Fruit fly (Drosophila melanogaster): ENCODE data around the gene CG9592.

The CG9592 gene

DNA sequence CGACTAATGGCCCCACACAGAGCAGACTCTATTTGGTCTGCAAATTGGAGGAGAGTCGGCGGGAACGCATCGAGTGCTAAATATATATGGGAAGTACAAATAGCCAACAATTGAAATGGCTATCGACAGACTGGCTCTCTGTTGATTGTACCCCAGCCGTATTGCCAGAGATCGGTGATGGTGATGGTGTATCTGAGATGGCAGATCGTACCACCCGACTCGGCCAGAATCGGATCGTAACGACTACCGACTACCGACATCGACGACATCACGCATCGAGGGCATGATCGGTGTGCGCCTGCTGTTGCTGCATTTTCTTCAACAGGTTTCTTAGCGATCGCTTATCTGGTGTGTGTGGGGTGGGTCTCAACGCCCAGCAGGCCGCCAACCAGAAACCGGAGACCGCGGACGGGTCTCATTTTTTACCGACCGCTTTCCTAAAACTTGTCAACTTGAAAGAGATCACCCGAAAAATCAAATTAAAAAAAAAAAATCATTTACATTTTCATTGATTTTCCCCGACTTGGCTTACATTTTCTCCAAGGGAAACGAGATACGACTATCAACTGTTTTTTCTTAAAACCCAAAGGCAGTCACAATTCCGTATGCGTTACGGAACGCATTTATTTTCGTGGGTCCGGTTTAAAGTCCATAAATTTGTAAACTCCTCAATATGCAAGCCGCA is 26.5 kb downstream of the CG9592 start (continued):
- TF ChIP-seq lbe (GFP tag; optimal IDR thresholded peaks at IDR 0.05) (no peak), pum (GFP tag; optimal IDR thresholded peaks at IDR 0.05) (no peak), Hsf (GFP tag; optimal IDR thresholded peaks at IDR 0.05) (no peak), Xrp1 (GFP tag; IDR thresholded peaks at IDR 0.05) (no peak), CG13424 (tag; optimal IDR thresholded peaks at IDR 0.05) (no peak), Med (GFP tag) (peak; percentile 93), CG14710 (tag; optimal IDR thresholded peaks at IDR 0.05) (no peak), CG12219 (GFP tag; optimal IDR thresholded peaks at IDR 0.05) (no peak), al (GFP tag; IDR thresholded peaks at IDR 0.05) (no peak), CG17612 (GFP tag; IDR thresholded peaks at IDR 0.05) (no peak), unpg (GFP tag; optimal IDR thresholded peaks at IDR 0.05) (no peak), cad (GFP tag; optimal IDR thresholded peaks at IDR 0.05) (no peak), E2f1 (GFP tag; IDR thresholded peaks at IDR 0.05) (peak; percentile 37; the same call in 1 of the 2 replicates), CG1603 (tag; optimal IDR thresholded peaks at IDR 0.05) (peak; percentile 40), CG11456 (GFP tag; IDR thresholded peaks at IDR 0.05) (no peak), Rx (GFP tag; IDR thresholded peaks at IDR 0.05) (no peak), CG16863 (GFP tag; optimal IDR thresholded peaks at IDR 0.05) (no peak), CG10209 (GFP tag; optimal IDR thresholded peaks at IDR 0.05) (peak; percentile 35), CG6689 (GFP tag; IDR thresholded peaks at IDR 0.05) (no peak), Myb (GFP tag; optimal IDR thresholded peaks at IDR 0.05) (no peak), CG17361 (GFP tag; IDR thresholded peaks at IDR 0.05) (no peak), Sox100B (GFP tag; optimal IDR thresholded peaks at IDR 0.05) (peak; percentile 18), pfk (GFP tag; optimal IDR thresholded peaks at IDR 0.05) (no peak), CG17802 (tag; optimal IDR thresholded peaks at IDR 0.05) (peak; percentile 55), CG1233 (GFP tag; optimal IDR thresholded peaks at IDR 0.05) (no peak), wor (GFP tag; IDR thresholded peaks at IDR 0.05) (no peak), Dip2 (GFP tag; IDR thresholded peaks at IDR 0.05) (no peak), CG13775 (GFP tag; optimal IDR thresholded peaks at IDR 0.05) (no peak), prd (optimal IDR thresholded peaks at IDR 0.05) (no peak), prd (GFP tag; IDR thresholded peaks at IDR 0.05) (no peak), CG10274 (GFP tag; optimal IDR thresholded peaks at IDR 0.05) (no peak), peb (GFP tag; IDR thresholded peaks at IDR 0.05) (no peak), so (GFP tag; IDR thresholded peaks at IDR 0.05) (peak; percentile 73; the same call in 1 of the 3 replicates), CG34376 (GFP tag; optimal IDR thresholded peaks at IDR 0.05) (no peak), CG14050 (GFP tag; IDR thresholded peaks at IDR 0.05) (no peak), ap (GFP tag; IDR thresholded peaks at IDR 0.05) (no peak), kah (GFP tag; optimal IDR thresholded peaks at IDR 0.05) (peak; percentile 84), CG8765 (GFP tag; IDR thresholded peaks at IDR 0.05) (no peak), fd102C (GFP tag; optimal IDR thresholded peaks at IDR 0.05) (no peak), fd64A (GFP tag; optimal IDR thresholded peaks at IDR 0.05) (peak; percentile 54), CG16813 (GFP tag; IDR thresholded peaks at IDR 0.05; ENCODE audit: partially characterized antibody) (no peak; the same call in 2 of the 3 replicates), HHEX (GFP tag; optimal IDR thresholded peaks at IDR 0.05) (peak; percentile 29), twi (tag; optimal IDR thresholded peaks at IDR 0.05) (no peak), CG2202 (tag; optimal IDR thresholded peaks at IDR 0.05) (no peak), rib (GFP tag; IDR thresholded peaks at IDR 0.05) (no peak), CG7372 (GFP tag; IDR thresholded peaks at IDR 0.05) (no peak), abd-A (tag; optimal IDR thresholded peaks at IDR 0.05) (peak; percentile 79), CG8944 (GFP tag; optimal IDR thresholded peaks at IDR 0.05) (no peak), CG32532 (GFP tag; IDR thresholded peaks at IDR 0.05) (no peak), HLH3B (GFP tag; IDR thresholded peaks at IDR 0.05) (peak; percentile 41; the same call in 1 of the 2 replicates), CG12155 (GFP tag; optimal IDR thresholded peaks at IDR 0.05) (no peak), p53 (GFP tag; optimal IDR thresholded peaks at IDR 0.05) (no peak)

All from whole organism, embryonic.